Worm (Caenorhabditis elegans) whole organism, young adult: ENCODE measurements around the gene oac-6.

ENCODE experiments used
- F22D6.2 ChIP-seq: sonication (generic microtip); optimal IDR thresholded peaks from 2 replicates; lab custom pipeline; 2016; ENCODE audit warnings: mild to moderate bottlenecking, missing genetic modification characterization, missing compliant biosample characterization
- F37B4.10 ChIP-seq: fragments of 200-800 bp; sonication (Bioruptor generic); IDR thresholded peaks from 2 replicates; pipeline ENCODE4 v1.3.6; 2022; ENCODE audit warnings: missing genetic modification characterization, missing compliant biosample characterization
- F49E8.2 ChIP-seq: sonication (generic microtip); optimal IDR thresholded peaks from 3 replicates; lab custom pipeline; 2017; ENCODE audit warnings: missing genetic modification characterization, mild to moderate bottlenecking, missing compliant biosample characterization, antibody characterized with exemption, moderate library complexity; ENCODE audit not compliant: insufficient read depth
- K12H6.12 ChIP-seq: fragments of 200-800 bp; sonication (Bioruptor generic); optimal IDR thresholded peaks from 2 replicates; lab custom pipeline; 2018; ENCODE audit warnings: mild to moderate bottlenecking, missing genetic modification characterization, missing compliant biosample characterization
- T07F8.4 ChIP-seq: sonication (generic microtip); optimal IDR thresholded peaks from 2 replicates; lab custom pipeline; 2016; ENCODE audit warnings: mild to moderate bottlenecking, missing genetic modification characterization, moderate library complexity, missing compliant biosample characterization
- T26A5.8 ChIP-seq: sonication (generic microtip); optimal IDR thresholded peaks from 2 replicates; lab custom pipeline; 2016; ENCODE audit warnings: missing genetic modification characterization, missing compliant biosample characterization
- aptf-3 ChIP-seq: fragments of 200-800 bp; sonication (Bioruptor generic); IDR thresholded peaks from 2 replicates; pipeline ENCODE4 v1.3.6; 2022; ENCODE audit warnings: missing genetic modification characterization, missing compliant biosample characterization
- atf-7 ChIP-seq: sonication (generic microtip); optimal IDR thresholded peaks from 2 replicates; lab custom pipeline; 2017; ENCODE audit warnings: mild to moderate bottlenecking, missing genetic modification characterization, missing compliant biosample characterization
- attf-5 ChIP-seq: fragments of 200-800 bp; sonication (Bioruptor generic); optimal IDR thresholded peaks from 2 replicates; lab custom pipeline; 2018; ENCODE audit warnings: mild to moderate bottlenecking, missing genetic modification characterization, missing compliant biosample characterization
- bed-2 ChIP-seq: fragments of 200-800 bp; sonication (Bioruptor generic); IDR thresholded peaks from 2 replicates; pipeline ENCODE4 v1.3.6; 2022; ENCODE audit warnings: missing genetic modification reagents, missing genetic modification characterization, missing compliant biosample characterization
- cebp-1 ChIP-seq, 2 experiments: fragments of 200-800 bp in 1 of 2; sonication (Bioruptor generic) in 1 of 2; sonication (generic microtip) in 1 of 2; IDR thresholded peaks in 1 of 2; optimal IDR thresholded peaks in 1 of 2; 2 replicates each; pipeline versions ENCODE4 v1.3.6 to Lab custom; 2017 to 2022; ENCODE audit warnings: missing compliant biosample characterization in 2 of 2, missing genetic modification characterization in 2 of 2, mild to moderate bottlenecking in 1 of 2, missing genetic modification reagents in 1 of 2, moderate library complexity in 1 of 2
- ceh-27 ChIP-seq: fragments of 200-800 bp; sonication (Bioruptor generic); optimal IDR thresholded peaks from 2 replicates; lab custom pipeline; 2018; ENCODE audit warnings: mild to moderate bottlenecking, missing genetic modification characterization, moderate library complexity, missing compliant biosample characterization
- ceh-40 ChIP-seq: fragments of 200-800 bp; sonication (Bioruptor generic); IDR thresholded peaks from 2 replicates; pipeline ENCODE4 v1.3.6; 2022; ENCODE audit warnings: missing genetic modification characterization, missing compliant biosample characterization
- ceh-58 ChIP-seq: fragments of 200-800 bp; sonication (Bioruptor generic); IDR thresholded peaks from 2 replicates; pipeline ENCODE4 v1.3.6; 2022; ENCODE audit warnings: missing genetic modification characterization, missing compliant biosample characterization
- dox-1 ChIP-seq: fragments of 200-800 bp; sonication (Bioruptor generic); IDR thresholded peaks from 2 replicates; pipeline ENCODE4 v1.3.6; 2022; ENCODE audit warnings: missing genetic modification reagents, missing genetic modification characterization, missing compliant biosample characterization
- dpff-1 ChIP-seq: sonication (generic microtip); optimal IDR thresholded peaks from 2 replicates; lab custom pipeline; 2017; ENCODE audit warnings: mild to moderate bottlenecking, missing genetic modification characterization, missing compliant biosample characterization
- dpl-1 ChIP-seq: fragments of 150-350 bp; optimal IDR thresholded peaks from 2 replicates; lab custom pipeline; 2014; ENCODE audit warnings: missing biosample characterization, missing genetic modification reagents, missing genetic modification characterization
- ekl-4 ChIP-seq: fragments of 200-800 bp; sonication (Bioruptor generic); IDR thresholded peaks from 2 replicates; pipeline ENCODE4 v1.3.6; 2022; ENCODE audit warnings: missing genetic modification reagents, missing genetic modification characterization, missing compliant biosample characterization
- ets-4 ChIP-seq: fragments of 200-800 bp; sonication (Bioruptor generic); optimal IDR thresholded peaks from 2 replicates; lab custom pipeline; 2018; ENCODE audit warnings: mild to moderate bottlenecking, missing genetic modification characterization, missing compliant biosample characterization
- hmg-1.2 ChIP-seq: fragments of 200-800 bp; sonication (Bioruptor generic); IDR thresholded peaks from 2 replicates; pipeline ENCODE4 v1.3.6; 2022; ENCODE audit warnings: missing genetic modification reagents, missing genetic modification characterization, missing compliant biosample characterization
- let-526 ChIP-seq: fragments of 200-800 bp; sonication (Bioruptor generic); IDR thresholded peaks from 2 replicates; pipeline ENCODE4 v1.3.6; 2022; ENCODE audit warnings: missing genetic modification reagents, missing genetic modification characterization, missing compliant biosample characterization
- let-607 ChIP-seq, 2 experiments: fragments of 200-800 bp in 1 of 2; sonication (Bioruptor generic) in 1 of 2; sonication (generic microtip) in 1 of 2; optimal IDR thresholded peaks; 2 replicates each; lab custom pipeline; 2016 to 2018; ENCODE audit warnings: mild to moderate bottlenecking in 2 of 2, missing compliant biosample characterization in 2 of 2, missing genetic modification characterization in 2 of 2, moderate library complexity in 2 of 2, missing genotype in 1 of 2
- lin-26 ChIP-seq: fragments of 200-800 bp; sonication (Bioruptor generic); IDR thresholded peaks from 2 replicates; pipeline ENCODE4 v1.3.6; 2022; ENCODE audit warnings: missing genetic modification reagents, missing genetic modification characterization, missing compliant biosample characterization
- lin-40 ChIP-seq: sonication (generic microtip); optimal IDR thresholded peaks from 2 replicates; lab custom pipeline; 2016; ENCODE audit warnings: missing genetic modification characterization, mild to moderate bottlenecking, missing compliant biosample characterization, missing genotype, missing genetic modification reagents
- lin-54 ChIP-seq: fragments of 200-800 bp; sonication (Bioruptor generic); optimal IDR thresholded peaks from 2 replicates; lab custom pipeline; 2018; ENCODE audit warnings: mild to moderate bottlenecking, missing genetic modification characterization, missing compliant biosample characterization
- madf-10 ChIP-seq: sonication (generic microtip); optimal IDR thresholded peaks from 2 replicates; lab custom pipeline; 2016; ENCODE audit warnings: mild to moderate bottlenecking, missing genetic modification characterization, missing compliant biosample characterization
- nhr-179 ChIP-seq: sonication (generic microtip); optimal IDR thresholded peaks from 2 replicates; lab custom pipeline; 2016; ENCODE audit warnings: mild to moderate bottlenecking, missing genetic modification characterization, missing compliant biosample characterization
- nhr-80 ChIP-seq: sonication (generic microtip); optimal IDR thresholded peaks from 2 replicates; lab custom pipeline; 2016; ENCODE audit warnings: missing genetic modification characterization, missing compliant biosample characterization
- nhr-90 ChIP-seq: sonication (generic microtip); optimal IDR thresholded peaks from 2 replicates; lab custom pipeline; 2016; ENCODE audit warnings: missing genotype, mild to moderate bottlenecking, missing genetic modification characterization, missing compliant biosample characterization
- pbrm-1 ChIP-seq: fragments of 200-800 bp; sonication (Bioruptor generic); IDR thresholded peaks from 2 replicates; pipeline ENCODE4 v1.3.6; 2022; ENCODE audit warnings: missing genetic modification reagents, missing genetic modification characterization, missing compliant biosample characterization
- pha-4 ChIP-seq: fragments of 150-350 bp; sonication (generic microtip); optimal IDR thresholded peaks from 2 replicates; lab custom pipeline; 2014; ENCODE audit warnings: missing biosample characterization, missing genetic modification reagents, missing genetic modification characterization
- rcor-1 ChIP-seq: fragments of 200-800 bp; sonication (Bioruptor generic); IDR thresholded peaks from 2 replicates; pipeline ENCODE4 v1.3.6; 2022; ENCODE audit warnings: missing genetic modification reagents, missing genetic modification characterization, missing compliant biosample characterization
- repo-1 ChIP-seq: sonication (generic microtip); optimal IDR thresholded peaks from 2 replicates; lab custom pipeline; 2017; ENCODE audit warnings: mild to moderate bottlenecking, missing genetic modification characterization, missing compliant biosample characterization
- snpc-1.1 ChIP-seq: sonication (generic microtip); optimal IDR thresholded peaks from 2 replicates; lab custom pipeline; 2017; ENCODE audit warnings: missing genetic modification characterization, mild to moderate bottlenecking, missing compliant biosample characterization, antibody characterized with exemption, moderate library complexity, missing genotype, missing genetic modification reagents; ENCODE audit not compliant: insufficient read depth
- snpc-3.4 ChIP-seq: sonication (generic microtip); optimal IDR thresholded peaks from 2 replicates; lab custom pipeline; 2017; ENCODE audit warnings: missing genetic modification characterization, mild to moderate bottlenecking, missing compliant biosample characterization, antibody characterized with exemption, moderate library complexity, missing genotype, missing genetic modification reagents
- snpc-4 ChIP-seq, 5 experiments: fragments of 150-350 bp in 1 of 5; sonication (generic microtip) in 4 of 5; optimal IDR thresholded peaks; 2 replicates each; lab custom pipeline; 2014 to 2018; ENCODE audit warnings: missing genetic modification characterization in 5 of 5, missing biosample characterization in 3 of 5, antibody characterized with exemption in 2 of 5, mild to moderate bottlenecking in 2 of 5, missing compliant biosample characterization in 2 of 5, missing genotype in 2 of 5, moderate library complexity in 2 of 5, missing genetic modification reagents in 1 of 5
- somi-1 ChIP-seq: fragments of 200-800 bp; sonication (Bioruptor generic); optimal IDR thresholded peaks from 2 replicates; lab custom pipeline; 2018; ENCODE audit warnings: mild to moderate bottlenecking, missing genetic modification characterization, missing compliant biosample characterization
- tbp1 ChIP-seq: fragments of 200-800 bp; sonication (Bioruptor generic); optimal IDR thresholded peaks from 2 replicates; lab custom pipeline; 2018; ENCODE audit warnings: mild to moderate bottlenecking, missing genetic modification characterization, missing compliant biosample characterization
- tlf-1 ChIP-seq: fragments of 200-800 bp; sonication (Bioruptor generic); optimal IDR thresholded peaks from 2 replicates; lab custom pipeline; 2018; ENCODE audit warnings: mild to moderate bottlenecking, missing genetic modification characterization, missing compliant biosample characterization
- unc-130 ChIP-seq: sonication (generic microtip); optimal IDR thresholded peaks from 2 replicates; lab custom pipeline; 2016; ENCODE audit warnings: missing genetic modification reagents, missing genetic modification characterization, missing compliant biosample characterization
- unc-62 ChIP-seq: fragments of 150-350 bp; optimal IDR thresholded peaks from 2 replicates; lab custom pipeline; 2014; ENCODE audit warnings: missing biosample characterization, missing genetic modification reagents, missing genetic modification characterization
- xnd-1 ChIP-seq: sonication (generic microtip); optimal IDR thresholded peaks from 2 replicates; lab custom pipeline; 2016; ENCODE audit warnings: missing genotype, missing genetic modification reagents, missing genetic modification characterization, missing compliant biosample characterization
- ztf-22 ChIP-seq: fragments of 200-800 bp; sonication (Bioruptor generic); optimal IDR thresholded peaks from 2 replicates; lab custom pipeline; 2018; ENCODE audit warnings: mild to moderate bottlenecking, missing genetic modification characterization, moderate library complexity, missing compliant biosample characterization
- ztf-25 ChIP-seq: fragments of 200-800 bp; sonication (Bioruptor generic); IDR thresholded peaks from 2 replicates; pipeline ENCODE4 v1.3.6; 2022; ENCODE audit warnings: missing genetic modification reagents, missing genetic modification characterization, missing compliant biosample characterization

The oac-6 gene

DNA sequence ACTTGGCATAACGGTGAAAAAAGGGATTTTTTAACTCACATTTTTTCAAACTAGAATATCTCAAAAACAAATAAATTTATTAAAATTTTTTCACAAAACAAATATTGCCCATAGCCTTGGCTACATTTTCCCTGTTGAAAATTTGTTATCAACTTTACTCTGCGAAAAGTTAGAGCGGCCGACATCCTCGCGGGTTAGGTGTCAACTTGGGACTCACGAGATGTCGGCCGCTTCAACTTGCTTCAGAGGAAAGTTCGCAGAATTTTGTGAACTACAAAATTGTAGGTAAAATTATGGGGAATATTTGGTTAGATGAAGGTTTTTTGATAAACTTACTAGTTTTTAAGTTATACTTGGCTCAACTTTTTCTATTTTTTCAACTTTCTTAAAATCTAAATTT, 49.2 kb downstream of the oac-6 start:
- TF ChIP-seq snpc-4 (GFP tag; optimal IDR thresholded peaks at IDR 0.05; lab: Kevin White, UChicago) (no peak), snpc-4 (tag; optimal IDR thresholded peaks at IDR 0.05; lab: Kevin White, UChicago) (peak in 3 of 4 experiments; percentile 65 to 83 (median 82)), snpc-3.4 (no peak), snpc-1.1 (tag; lab: Kevin White, UChicago) (peak; percentile 20), hmg-1.2 (GFP tag; lab: Robert Waterston, UW) (no peak), aptf-3 (GFP tag; lab: Robert Waterston, UW) (no peak), let-526 (GFP tag; lab: Robert Waterston, UW) (no peak), F37B4.10 (GFP tag; lab: Robert Waterston, UW) (no peak), ztf-25 (GFP tag; lab: Robert Waterston, UW) (no peak)

DNA sequence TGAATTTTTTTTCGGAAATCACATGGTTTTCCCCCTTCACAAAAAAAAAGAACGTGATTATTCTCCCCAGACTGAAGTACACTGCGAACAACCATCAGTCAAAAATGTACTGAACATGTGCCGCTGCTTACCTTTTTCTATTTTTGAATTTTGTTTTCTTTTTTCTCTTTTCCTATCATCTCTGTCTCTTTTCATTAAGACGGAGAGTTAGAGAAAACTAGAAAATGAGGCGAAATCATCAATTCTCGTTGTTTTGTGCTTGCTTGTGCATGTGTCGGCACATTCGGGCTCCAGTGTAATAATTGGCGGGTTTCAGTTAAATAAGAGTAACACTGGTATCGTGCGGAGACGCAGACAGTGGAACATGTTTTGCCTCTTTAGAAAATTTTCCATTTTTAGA, 49.8 kb downstream of the oac-6 start:
- 0 out of 2 replicates have a peak, but pooled peaks have one; percentile 31 for TF ChIP-seq lin-26 (GFP tag; lab: Robert Waterston, UW)
- TF ChIP-seq let-607 (tag; optimal IDR thresholded peaks at IDR 0.05; lab: Kevin White, UChicago), result no peak
- TF ChIP-seq somi-1 (GFP tag; lab: Kevin White, UChicago), result peak; percentile 67
- peak; percentile 83 for TF ChIP-seq nhr-80 (tag; lab: Kevin White, UChicago)
- TF ChIP-seq ceh-40, result no peak
- no peak for TF ChIP-seq rcor-1 (GFP tag; lab: Robert Waterston, UW)
- TF ChIP-seq T26A5.8 (tag; lab: Kevin White, UChicago), result no peak
- TF ChIP-seq unc-62 (GFP tag; lab: Kevin White, UChicago), result no peak
- no peak for TF ChIP-seq xnd-1
- no peak for TF ChIP-seq ets-4 (GFP tag; lab: Kevin White, UChicago)
- TF ChIP-seq hmg-1.2 (GFP tag; lab: Robert Waterston, UW), result peak; percentile 41; the same call in 1 of the 2 replicates
- TF ChIP-seq madf-10 (tag; lab: Kevin White, UChicago), result no peak
- no peak for TF ChIP-seq bed-2
- TF ChIP-seq ceh-58 (GFP tag; lab: Robert Waterston, UW), result no peak
- TF ChIP-seq unc-130 (GFP tag; lab: Kevin White, UChicago), result no peak
- peak; percentile 66 for TF ChIP-seq pha-4 (tag; lab: Kevin White, UChicago)
- TF ChIP-seq atf-7 (tag; lab: Kevin White, UChicago), result peak; percentile 1
- no peak for TF ChIP-seq nhr-90 (tag; lab: Kevin White, UChicago)
- no peak for TF ChIP-seq T07F8.4
- no peak for TF ChIP-seq nhr-179 (tag; lab: Kevin White, UChicago)
- TF ChIP-seq lin-54 (GFP tag; lab: Kevin White, UChicago), result peak; percentile 30
- peak; percentile 4 for TF ChIP-seq tbp1
- TF ChIP-seq ceh-27 (GFP tag; lab: Kevin White, UChicago), result no peak
- peak; percentile 73 for TF ChIP-seq attf-5 (GFP tag; lab: Kevin White, UChicago)
- TF ChIP-seq pbrm-1 (GFP tag; lab: Robert Waterston, UW), result 0 out of 2 replicates have a peak, but pooled peaks have one; percentile 32
- TF ChIP-seq K12H6.12 (tag; lab: Kevin White, UChicago), result peak; percentile 58
- no peak for TF ChIP-seq repo-1
- TF ChIP-seq dpl-1, result no peak
- TF ChIP-seq dox-1 (GFP tag; lab: Robert Waterston, UW), result 0 out of 2 replicates have a peak, but pooled peaks have one; percentile 7
- no peak for TF ChIP-seq snpc-1.1 (tag; lab: Kevin White, UChicago)
- TF ChIP-seq F22D6.2 (tag; lab: Kevin White, UChicago), result peak; percentile 53
- no peak for TF ChIP-seq ekl-4
- TF ChIP-seq cebp-1 (GFP tag; IDR thresholded peaks at IDR 0.05; lab: Robert Waterston, UW), result no peak; the same call in 1 of the 2 replicates
- peak; percentile 71 for TF ChIP-seq cebp-1 (tag; optimal IDR thresholded peaks at IDR 0.05; lab: Kevin White, UChicago)
- peak; percentile 23 for TF ChIP-seq ztf-22 (GFP tag; lab: Kevin White, UChicago)
- TF ChIP-seq tlf-1 (GFP tag; lab: Kevin White, UChicago), result peak; percentile 20
- peak; percentile 6 for TF ChIP-seq lin-40 (tag; lab: Kevin White, UChicago)
- TF ChIP-seq F49E8.2, result no peak
- no peak for TF ChIP-seq dpff-1 (tag; lab: Kevin White, UChicago)
